Worm (Caenorhabditis elegans): ENCODE measurements around the gene T02G5.14.

DNA sequence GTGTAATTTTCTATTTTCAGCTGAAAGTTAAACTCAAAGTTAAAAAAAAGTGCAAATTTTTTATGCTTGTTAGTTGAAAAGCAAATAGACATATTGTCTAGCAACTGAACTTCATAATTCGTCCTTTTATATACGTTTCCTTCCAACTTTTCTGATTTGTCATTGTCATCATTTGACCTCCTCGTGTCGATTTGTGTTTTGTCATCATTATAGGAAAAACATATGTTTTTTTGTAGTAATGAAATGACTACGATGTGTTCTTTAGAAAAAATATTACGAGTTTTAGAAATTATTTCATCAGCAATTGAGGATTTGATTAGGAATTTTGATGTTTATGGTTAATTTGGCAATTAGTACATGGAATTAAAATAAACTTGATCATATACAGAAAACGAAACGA lies 23.3 kb upstream of the T02G5.14 start:
- TF ChIP-seq ceh-82 (tag; optimal IDR thresholded peaks at IDR 0.05) (no peak), ama-1 (optimal IDR thresholded peaks at IDR 0.05) (no peak), lin-13 (GFP tag; optimal IDR thresholded peaks at IDR 0.05) (no peak), nhr-237 (tag; optimal IDR thresholded peaks at IDR 0.05) (no peak)

Measured in whole organism, L2 larva.